Fruit fly (Drosophila melanogaster): ENCODE results near the gene B4.

dm6 chr2L:13458991-13459731 lies 90.0 kb downstream of the B4 start, which contains the start of gene CG42810:
- TF ChIP-seq CG3032 (tag; optimal IDR thresholded peaks at IDR 0.05) (no peak), Ets96B (tag; optimal IDR thresholded peaks at IDR 0.05) (no peak), Blimp-1 (GFP tag; optimal IDR thresholded peaks at IDR 0.05) (no peak), CG1621 (tag; optimal IDR thresholded peaks at IDR 0.05) (no peak), CG8319 (GFP tag; optimal IDR thresholded peaks at IDR 0.05) (no peak), ss (GFP tag; optimal IDR thresholded peaks at IDR 0.05) (no peak), Sox102F (GFP tag; optimal IDR thresholded peaks at IDR 0.05) (no peak), CG6854 (GFP tag; optimal IDR thresholded peaks at IDR 0.05) (no peak), Hr39 (GFP tag; optimal IDR thresholded peaks at IDR 0.05) (no peak), fd85E (GFP tag; optimal IDR thresholded peaks at IDR 0.05) (no peak), svp (GFP tag) (no peak)
